Fruit fly (Drosophila melanogaster): ENCODE results near the gene Lgr4.
A peak's percentile ranks its signal among the peaks of the same experiment; 100 is the strongest.

Lgr4 gene

DNA sequence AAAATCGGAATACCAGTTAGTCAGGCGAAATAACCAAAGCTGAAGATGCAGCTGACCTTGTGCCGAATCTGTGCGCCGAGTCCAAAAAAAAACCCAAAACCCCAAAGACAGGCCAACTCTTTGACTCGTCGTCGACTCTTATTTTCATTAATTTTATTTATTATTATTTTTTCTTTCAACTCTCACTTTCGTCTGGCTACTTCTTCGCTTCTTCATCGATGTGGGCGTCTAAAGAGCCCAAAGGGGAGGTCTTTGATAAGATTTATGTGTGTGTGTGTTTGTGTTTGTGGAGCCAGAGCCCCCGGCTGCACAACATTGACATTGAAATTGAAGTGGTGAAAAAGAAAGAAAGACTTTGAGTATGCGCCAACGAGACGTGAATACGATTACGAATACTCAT lies 43.1 kb downstream of the Lgr4 start:
- TF ChIP-seq CG10348 (GFP tag; IDR thresholded peaks at IDR 0.05), result no peak
- TF ChIP-seq Pif1A (GFP tag; optimal IDR thresholded peaks at IDR 0.05), result no peak
- TF ChIP-seq EcR (GFP tag; optimal IDR thresholded peaks at IDR 0.05), result no peak
- TF ChIP-seq CG34367 (tag; optimal IDR thresholded peaks at IDR 0.05), result no peak
- no peak for TF ChIP-seq CG4496 (GFP tag; IDR thresholded peaks at IDR 0.05)
- no peak for TF ChIP-seq CG15710 (tag; optimal IDR thresholded peaks at IDR 0.05)
- TF ChIP-seq Ets98B (GFP tag; IDR thresholded peaks at IDR 0.05), result no peak
- no peak for TF ChIP-seq fd96Ca (GFP tag; IDR thresholded peaks at IDR 0.05)
- TF ChIP-seq CG17806 (tag; optimal IDR thresholded peaks at IDR 0.05), result no peak
- no peak for TF ChIP-seq CG14655 (GFP tag; optimal IDR thresholded peaks at IDR 0.05)
- no peak for TF ChIP-seq CG8301 (tag; optimal IDR thresholded peaks at IDR 0.05)
- TF ChIP-seq D1 (tag; optimal IDR thresholded peaks at IDR 0.05), result no peak
- no peak for TF ChIP-seq CG12605 (GFP tag; IDR thresholded peaks at IDR 0.05)
- TF ChIP-seq CG13204 (GFP tag; optimal IDR thresholded peaks at IDR 0.05), result no peak
- TF ChIP-seq gl (tag; optimal IDR thresholded peaks at IDR 0.05), result no peak

- peak; percentile 76 for TF ChIP-seq CG8159 (tag; optimal IDR thresholded peaks at IDR 0.05)
- peak; percentile 78 for TF ChIP-seq CG8301 (tag; optimal IDR thresholded peaks at IDR 0.05)
- TF ChIP-seq Pif1A (GFP tag; optimal IDR thresholded peaks at IDR 0.05), result peak; percentile 79
- peak; percentile 85 for TF ChIP-seq CG12605 (GFP tag; IDR thresholded peaks at IDR 0.05)
- TF ChIP-seq Pif1B (GFP tag; optimal IDR thresholded peaks at IDR 0.05), result peak; percentile 79
- TF ChIP-seq gl (tag; optimal IDR thresholded peaks at IDR 0.05), result peak; percentile 8
- TF ChIP-seq D1 (tag; optimal IDR thresholded peaks at IDR 0.05), result peak; percentile 62
- TF ChIP-seq CG34367 (tag; optimal IDR thresholded peaks at IDR 0.05), result peak; percentile 68
- peak; percentile 88 for TF ChIP-seq CG32121 (GFP tag; IDR thresholded peaks at IDR 0.05)
- TF ChIP-seq CG9948 (tag; optimal IDR thresholded peaks at IDR 0.05), result peak; percentile 78
- TF ChIP-seq Snoo (tag; optimal IDR thresholded peaks at IDR 0.05), result peak; percentile 66
- peak; percentile 85 for TF ChIP-seq Ets98B (GFP tag; IDR thresholded peaks at IDR 0.05)
- TF ChIP-seq CG15710 (tag; optimal IDR thresholded peaks at IDR 0.05), result peak; percentile 74
- TF ChIP-seq CG4496 (GFP tag; IDR thresholded peaks at IDR 0.05), result peak; percentile 90
- no peak for TF ChIP-seq EcR (GFP tag; optimal IDR thresholded peaks at IDR 0.05)
- peak; percentile 36; the same call in 1 of the 2 replicates for TF ChIP-seq CG10348 (GFP tag; IDR thresholded peaks at IDR 0.05)
- peak; percentile 80 for TF ChIP-seq CG17806 (tag; optimal IDR thresholded peaks at IDR 0.05)
- TF ChIP-seq rn (GFP tag; IDR thresholded peaks at IDR 0.05), result 0 out of 2 replicates have a peak, but pooled peaks have one; percentile 30
- peak; percentile 79 for TF ChIP-seq fd96Ca (GFP tag; IDR thresholded peaks at IDR 0.05)
- TF ChIP-seq CG14655 (GFP tag; optimal IDR thresholded peaks at IDR 0.05), result peak; percentile 80
- peak; percentile 21 for TF ChIP-seq CG13204 (GFP tag; optimal IDR thresholded peaks at IDR 0.05)
Measured at dm6 chrX:13143100-13143499, 45.9 kb downstream of the Lgr4 start.

- TF ChIP-seq CG34367 (tag; optimal IDR thresholded peaks at IDR 0.05) (no peak), CG8301 (tag; optimal IDR thresholded peaks at IDR 0.05) (peak; percentile 47), Pif1B (GFP tag; optimal IDR thresholded peaks at IDR 0.05) (no peak), D1 (tag; optimal IDR thresholded peaks at IDR 0.05) (no peak), CG32121 (GFP tag; IDR thresholded peaks at IDR 0.05) (no peak), CG14655 (GFP tag; optimal IDR thresholded peaks at IDR 0.05) (peak; percentile 52), Ets98B (GFP tag; IDR thresholded peaks at IDR 0.05) (peak; percentile 39; the same call in 1 of the 2 replicates), CG15710 (tag; optimal IDR thresholded peaks at IDR 0.05) (no peak), CG4496 (GFP tag; IDR thresholded peaks at IDR 0.05) (peak; percentile 45; the same call in 1 of the 3 replicates), CG10348 (GFP tag; IDR thresholded peaks at IDR 0.05) (no peak)
Measured at dm6 chrX:13138887-13139286, 50.1 kb downstream of the Lgr4 start, which contains the start of gene CG32645. Gene CG32645, plus strand, starts transcription at chrX:13139199.

- no peak for TF ChIP-seq D1 (tag; optimal IDR thresholded peaks at IDR 0.05)
- peak; percentile 31; the same call in 1 of the 3 replicates for TF ChIP-seq fd96Ca (GFP tag; IDR thresholded peaks at IDR 0.05)
- TF ChIP-seq CG12605 (GFP tag; IDR thresholded peaks at IDR 0.05), result no peak
- TF ChIP-seq CG13204 (GFP tag; optimal IDR thresholded peaks at IDR 0.05), result peak; percentile 49
- TF ChIP-seq gl (tag; optimal IDR thresholded peaks at IDR 0.05), result peak; percentile 45
- TF ChIP-seq Ets98B (GFP tag; IDR thresholded peaks at IDR 0.05), result peak; percentile 25; the same call in 1 of the 2 replicates
- peak; percentile 83 for TF ChIP-seq Pif1B (GFP tag; optimal IDR thresholded peaks at IDR 0.05)
- peak; percentile 69 for TF ChIP-seq Snoo (tag; optimal IDR thresholded peaks at IDR 0.05)
- TF ChIP-seq CG14655 (GFP tag; optimal IDR thresholded peaks at IDR 0.05), result peak; percentile 44
- 0 out of 2 replicates have a peak, but pooled peaks have one; percentile 28 for TF ChIP-seq rn (GFP tag; IDR thresholded peaks at IDR 0.05)
- no peak for TF ChIP-seq CG34367 (tag; optimal IDR thresholded peaks at IDR 0.05)
- peak; percentile 55 for TF ChIP-seq CG8159 (tag; optimal IDR thresholded peaks at IDR 0.05)
- peak; percentile 48 for TF ChIP-seq CG15710 (tag; optimal IDR thresholded peaks at IDR 0.05)
- no peak for TF ChIP-seq CG32121 (GFP tag; IDR thresholded peaks at IDR 0.05)
- TF ChIP-seq Pif1A (GFP tag; optimal IDR thresholded peaks at IDR 0.05), result peak; percentile 80
- no peak for TF ChIP-seq CG10348 (GFP tag; IDR thresholded peaks at IDR 0.05)
- TF ChIP-seq EcR (GFP tag; optimal IDR thresholded peaks at IDR 0.05), result peak; percentile 26
- TF ChIP-seq CG9948 (tag; optimal IDR thresholded peaks at IDR 0.05), result peak; percentile 18
- TF ChIP-seq CG8301 (tag; optimal IDR thresholded peaks at IDR 0.05), result no peak
- peak; percentile 15 for TF ChIP-seq CG17806 (tag; optimal IDR thresholded peaks at IDR 0.05)
- TF ChIP-seq CG4496 (GFP tag; IDR thresholded peaks at IDR 0.05), result peak; percentile 68
Measured at dm6 chrX:13136939-13137697, 51.8 kb downstream of the Lgr4 start.

- TF ChIP-seq EcR (GFP tag; optimal IDR thresholded peaks at IDR 0.05) (no peak), D1 (tag; optimal IDR thresholded peaks at IDR 0.05) (no peak), Pif1A (GFP tag; optimal IDR thresholded peaks at IDR 0.05) (peak; percentile 54), CG8159 (tag; optimal IDR thresholded peaks at IDR 0.05) (peak; percentile 13), CG15710 (tag; optimal IDR thresholded peaks at IDR 0.05) (no peak), CG9948 (tag; optimal IDR thresholded peaks at IDR 0.05) (no peak), CG10348 (GFP tag; IDR thresholded peaks at IDR 0.05) (no peak), Pif1B (GFP tag; optimal IDR thresholded peaks at IDR 0.05) (peak; percentile 41), CG14655 (GFP tag; optimal IDR thresholded peaks at IDR 0.05) (peak; percentile 1), fd96Ca (GFP tag; IDR thresholded peaks at IDR 0.05) (peak; percentile 72; the same call in 2 of the 3 replicates), CG17806 (tag; optimal IDR thresholded peaks at IDR 0.05) (peak; percentile 32), CG34367 (tag; optimal IDR thresholded peaks at IDR 0.05) (no peak), CG12605 (GFP tag; IDR thresholded peaks at IDR 0.05) (no peak), CG4496 (GFP tag; IDR thresholded peaks at IDR 0.05) (peak; percentile 79; the same call in 2 of the 3 replicates), CG13204 (GFP tag; optimal IDR thresholded peaks at IDR 0.05) (no peak), rn (GFP tag; IDR thresholded peaks at IDR 0.05) (no peak), CG32121 (GFP tag; IDR thresholded peaks at IDR 0.05) (peak; percentile 63; the same call in 1 of the 2 replicates), Ets98B (GFP tag; IDR thresholded peaks at IDR 0.05) (peak; percentile 60), gl (tag; optimal IDR thresholded peaks at IDR 0.05) (no peak), Snoo (tag; optimal IDR thresholded peaks at IDR 0.05) (peak; percentile 38), CG8301 (tag; optimal IDR thresholded peaks at IDR 0.05) (peak; percentile 39)
Measured at dm6 chrX:13135702-13136101, 53.3 kb downstream of the Lgr4 start.
